Worm (Caenorhabditis elegans) whole organism, L2 larva: ENCODE data around the gene R05G6.1.
A peak's percentile ranks its signal among the peaks of the same experiment; 100 is the strongest.

Source experiments
- C34F6.9 ChIP-seq: fragments of 150-350 bp; optimal IDR thresholded peaks from 2 replicates; lab custom pipeline; 2014; ENCODE audit warnings: missing biosample characterization, missing genetic modification characterization
- F13H6.1 ChIP-seq: sonication (generic microtip); optimal IDR thresholded peaks from 2 replicates; lab custom pipeline; 2016; ENCODE audit warnings: missing genetic modification characterization, missing compliant biosample characterization
- R02D3.7 ChIP-seq: fragments of 150-350 bp; optimal IDR thresholded peaks from 2 replicates; lab custom pipeline; 2014; ENCODE audit warnings: missing biosample characterization, missing genetic modification characterization
- Y55F3AM.14 ChIP-seq: fragments of 200-800 bp; sonication (Bioruptor generic); optimal IDR thresholded peaks from 2 replicates; lab custom pipeline; 2018; ENCODE audit warnings: mild to moderate bottlenecking, missing genetic modification characterization, missing compliant biosample characterization
- ZK546.5 ChIP-seq: sonication (generic microtip); optimal IDR thresholded peaks from 2 replicates; lab custom pipeline; 2017; ENCODE audit warnings: missing biosample characterization, missing genetic modification characterization
- alr-1 ChIP-seq: fragments of 150-350 bp; optimal IDR thresholded peaks from 2 replicates; lab custom pipeline; 2014; ENCODE audit warnings: missing biosample characterization, missing genetic modification characterization
- aly-2 ChIP-seq: fragments of 150-350 bp; optimal IDR thresholded peaks from 2 replicates; lab custom pipeline; 2014; ENCODE audit warnings: missing biosample characterization, missing genetic modification characterization
- ama-1 ChIP-seq: fragments of 150-350 bp; optimal IDR thresholded peaks from 2 replicates; lab custom pipeline; 2018; ENCODE audit warnings: inconsistent platforms
- ceh-16 ChIP-seq: fragments of 150-350 bp; optimal IDR thresholded peaks from 2 replicates; lab custom pipeline; 2014; ENCODE audit warnings: missing biosample characterization, missing genetic modification characterization
- ceh-82 ChIP-seq: fragments of 150-350 bp; optimal IDR thresholded peaks from 2 replicates; lab custom pipeline; 2014; ENCODE audit warnings: missing biosample characterization, missing genetic modification characterization
- crh-2 ChIP-seq: sonication (generic microtip); optimal IDR thresholded peaks from 2 replicates; lab custom pipeline; 2017; ENCODE audit warnings: missing biosample characterization, missing genetic modification characterization
- dmd-4 ChIP-seq: sonication (generic microtip); optimal IDR thresholded peaks from 2 replicates; lab custom pipeline; 2017; ENCODE audit warnings: missing biosample characterization, missing genetic modification characterization
- fos-1 ChIP-seq: fragments of 150-350 bp; optimal IDR thresholded peaks from 2 replicates; lab custom pipeline; 2014; ENCODE audit warnings: missing biosample characterization, missing genetic modification characterization
- lin-11 ChIP-seq: fragments of 150-350 bp; sonication (generic microtip); optimal IDR thresholded peaks from 2 replicates; lab custom pipeline; 2014; ENCODE audit warnings: missing biosample characterization, missing genetic modification characterization, inconsistent platforms, mixed read lengths
- lin-13 ChIP-seq: fragments of 150-350 bp; optimal IDR thresholded peaks from 2 replicates; lab custom pipeline; 2014; ENCODE audit warnings: missing biosample characterization, missing genetic modification reagents, missing genetic modification characterization
- lin-39 ChIP-seq: fragments of 150-350 bp; optimal IDR thresholded peaks from 2 replicates; lab custom pipeline; 2014; ENCODE audit warnings: missing biosample characterization, missing genetic modification reagents, missing genetic modification characterization
- mab-5 ChIP-seq: fragments of 150-350 bp; optimal IDR thresholded peaks from 2 replicates; lab custom pipeline; 2014; ENCODE audit warnings: missing biosample characterization, missing genetic modification characterization
- mdl-1 ChIP-seq, 2 experiments: fragments of 150-350 bp in 1 of 2; sonication (generic microtip) in 1 of 2; optimal IDR thresholded peaks; 2 replicates each; lab custom pipeline; 2017; ENCODE audit warnings: missing biosample characterization in 2 of 2, missing genetic modification characterization in 2 of 2
- nhr-21 ChIP-seq: fragments of 150-350 bp; optimal IDR thresholded peaks from 2 replicates; lab custom pipeline; 2014; ENCODE audit warnings: missing biosample characterization, missing genetic modification characterization
- nhr-23 ChIP-seq: fragments of 150-350 bp; optimal IDR thresholded peaks from 2 replicates; lab custom pipeline; 2014; ENCODE audit warnings: missing biosample characterization, missing genetic modification reagents, missing genetic modification characterization
- nhr-237 ChIP-seq: fragments of 150-350 bp; optimal IDR thresholded peaks from 2 replicates; lab custom pipeline; 2014; ENCODE audit warnings: missing biosample characterization, missing genetic modification characterization
- nhr-6 ChIP-seq: fragments of 150-350 bp; optimal IDR thresholded peaks from 2 replicates; lab custom pipeline; 2014; ENCODE audit warnings: missing biosample characterization, missing genetic modification characterization
- sem-4 ChIP-seq: fragments of 150-350 bp; optimal IDR thresholded peaks from 2 replicates; lab custom pipeline; 2014; ENCODE audit warnings: missing biosample characterization, missing genetic modification reagents, missing genetic modification characterization
- skn-1 ChIP-seq: sonication (generic microtip); optimal IDR thresholded peaks from 2 replicates; lab custom pipeline; 2017; ENCODE audit warnings: missing biosample characterization, missing genetic modification characterization
- sma-3 ChIP-seq: sonication (generic microtip); optimal IDR thresholded peaks from 2 replicates; lab custom pipeline; 2016; ENCODE audit warnings: missing genetic modification reagents, missing genetic modification characterization, missing compliant biosample characterization
- sma-9 ChIP-seq, 2 experiments: fragments of 150-350 bp in 1 of 2; sonication (generic microtip) in 1 of 2; optimal IDR thresholded peaks; 2 replicates each; lab custom pipeline; 2014 to 2016; ENCODE audit warnings: missing genetic modification characterization in 2 of 2, mild to moderate bottlenecking in 1 of 2, missing biosample characterization in 1 of 2, missing compliant biosample characterization in 1 of 2, missing genetic modification reagents in 1 of 2, moderate library complexity in 1 of 2
- snpc-4 ChIP-seq: fragments of 150-350 bp; optimal IDR thresholded peaks from 2 replicates; lab custom pipeline; 2014; ENCODE audit warnings: missing biosample characterization, missing genetic modification characterization
- unc-55 ChIP-seq: fragments of 150-350 bp; sonication (generic microtip); optimal IDR thresholded peaks from 3 replicates; lab custom pipeline; 2014; ENCODE audit warnings: missing biosample characterization, missing genetic modification reagents, missing genetic modification characterization
- unc-62 ChIP-seq: fragments of 150-350 bp; optimal IDR thresholded peaks from 2 replicates; lab custom pipeline; 2014; ENCODE audit warnings: missing biosample characterization, missing genetic modification reagents, missing genetic modification characterization
- ztf-1 ChIP-seq: fragments of 200-800 bp; sonication (Bioruptor generic); conservative IDR thresholded peaks from 2 replicates; pipeline ENCODE4 v1.3.6; 2022; ENCODE audit warnings: missing genetic modification characterization, missing compliant biosample characterization
- ztf-11 ChIP-seq: sonication (generic microtip); optimal IDR thresholded peaks from 2 replicates; lab custom pipeline; 2017; ENCODE audit warnings: missing biosample characterization, missing genetic modification characterization
- ztf-4 ChIP-seq: fragments of 150-350 bp; optimal IDR thresholded peaks from 2 replicates; lab custom pipeline; 2014; ENCODE audit warnings: missing biosample characterization, missing genetic modification characterization

The R05G6.1 gene

ce11 chrIV:7488457-7488783 lies 44.0 kb upstream of the R05G6.1 start:
- TF ChIP-seq ama-1 (lab: Kevin White, UChicago), result no peak
- no peak for TF ChIP-seq C34F6.9 (tag; lab: Kevin White, UChicago)
- no peak for TF ChIP-seq nhr-237 (tag; lab: Kevin White, UChicago)
- no peak for TF ChIP-seq crh-2 (tag; lab: Kevin White, UChicago)

ce11 chrIV:7491464-7491863 lies 41.0 kb upstream of the R05G6.1 start, which contains the start of gene F55G1.1:
F55G1.1 (plus strand) TSS chrIV:7491764.
- no peak for TF ChIP-seq dmd-4 (tag; lab: Kevin White, UChicago)
- no peak for TF ChIP-seq sem-4 (tag; lab: Kevin White, UChicago)
- no peak for TF ChIP-seq unc-55 (GFP tag; lab: Kevin White, UChicago)
- TF ChIP-seq, all 48 proteins: peak for 0

DNA sequence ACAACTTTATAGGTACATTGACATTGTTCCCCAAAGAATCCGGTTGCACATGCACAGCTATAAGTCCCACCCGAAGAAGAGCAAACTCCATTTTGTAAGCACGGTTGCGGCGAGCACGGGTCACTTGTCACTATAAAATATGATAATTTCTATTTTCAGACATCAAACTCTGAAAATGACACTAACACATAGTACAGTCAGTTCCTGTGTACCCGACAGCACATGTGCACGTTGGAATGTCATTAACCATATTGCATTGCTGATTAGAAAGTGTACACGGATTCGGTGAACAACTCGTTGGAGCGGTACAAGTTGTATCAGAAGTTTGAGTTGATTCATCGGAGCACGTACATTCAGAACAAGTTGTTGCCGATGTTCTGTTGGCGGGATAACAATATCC lies 35.3 kb upstream of the R05G6.1 start:
- TF ChIP-seq sma-9 (GFP tag; optimal IDR thresholded peaks at IDR 0.05; lab: Kevin White, UChicago), result peak; percentile 43
- no peak for TF ChIP-seq sma-9 (tag; optimal IDR thresholded peaks at IDR 0.05; lab: Kevin White, UChicago)
- TF ChIP-seq fos-1 (tag; lab: Kevin White, UChicago), result peak; percentile 39
- no peak for TF ChIP-seq nhr-23 (tag; lab: Kevin White, UChicago)

- TF ChIP-seq alr-1 (no peak), ceh-16 (tag; lab: Kevin White, UChicago) (no peak), ztf-1 (no peak), ztf-11 (no peak), unc-62 (GFP tag; lab: Kevin White, UChicago) (no peak), sma-3 (GFP tag; lab: Kevin White, UChicago) (no peak), ama-1 (lab: Kevin White, UChicago) (no peak), Y55F3AM.14 (GFP tag; lab: Kevin White, UChicago) (no peak), sma-9 (GFP tag; optimal IDR thresholded peaks at IDR 0.05; lab: Kevin White, UChicago) (no peak), sma-9 (tag; optimal IDR thresholded peaks at IDR 0.05; lab: Kevin White, UChicago) (no peak), ZK546.5 (tag; lab: Kevin White, UChicago) (no peak), nhr-21 (tag; lab: Kevin White, UChicago) (no peak)
Observed at ce11 chrIV:7497750-7498149, 34.7 kb upstream of the R05G6.1 start, which contains the start of gene egas-4. egas-4 (minus strand) TSS chrIV:7497850.

- TF ChIP-seq snpc-4, result peak; percentile 67
- TF ChIP-seq skn-1, result no peak
Observed at ce11 chrIV:7499302-7499701, 33.2 kb upstream of the R05G6.1 start.

ce11 chrIV:7500924-7501323 lies 31.5 kb upstream of the R05G6.1 start:
- TF ChIP-seq fos-1 (tag; lab: Kevin White, UChicago) (no peak), C34F6.9 (tag; lab: Kevin White, UChicago) (no peak), ama-1 (lab: Kevin White, UChicago) (no peak), Y55F3AM.14 (GFP tag; lab: Kevin White, UChicago) (no peak), ztf-11 (no peak), lin-13 (GFP tag; lab: Kevin White, UChicago) (no peak), sma-3 (GFP tag; lab: Kevin White, UChicago) (no peak), mab-5 (tag; lab: Kevin White, UChicago) (no peak), F13H6.1 (tag; lab: Kevin White, UChicago) (no peak), ztf-4 (tag; lab: Kevin White, UChicago) (no peak), ceh-82 (tag; lab: Kevin White, UChicago) (no peak), lin-39 (tag; lab: Kevin White, UChicago) (no peak), R02D3.7 (tag; lab: Kevin White, UChicago) (no peak), nhr-6 (no peak), ztf-1 (no peak), ZK546.5 (tag; lab: Kevin White, UChicago) (no peak), skn-1 (no peak), lin-11 (tag; lab: Kevin White, UChicago) (no peak), aly-2 (tag; lab: Kevin White, UChicago) (no peak), mdl-1 (tag; optimal IDR thresholded peaks at IDR 0.05; lab: Kevin White, UChicago) (no peak)
